Worm (Caenorhabditis elegans): ENCODE results near the gene srx-90.

The srx-90 gene

ce11 chrV:11539502-11539901 lies 41.4 kb upstream of the srx-90 start:
- TF ChIP-seq unc-62 (GFP tag; optimal IDR thresholded peaks at IDR 0.05 in 1 of 2) (peak in 1 of 2 experiments; percentile 97), unc-62 (tag; optimal IDR thresholded peaks at IDR 0.05) (no peak), nhr-41 (GFP tag; IDR thresholded peaks at IDR 0.05) (no peak), ceh-82 (tag; optimal IDR thresholded peaks at IDR 0.05) (no peak), skn-1 (tag; optimal IDR thresholded peaks at IDR 0.05) (peak; percentile 15), attf-4 (tag; optimal IDR thresholded peaks at IDR 0.05) (no peak)

DNA sequence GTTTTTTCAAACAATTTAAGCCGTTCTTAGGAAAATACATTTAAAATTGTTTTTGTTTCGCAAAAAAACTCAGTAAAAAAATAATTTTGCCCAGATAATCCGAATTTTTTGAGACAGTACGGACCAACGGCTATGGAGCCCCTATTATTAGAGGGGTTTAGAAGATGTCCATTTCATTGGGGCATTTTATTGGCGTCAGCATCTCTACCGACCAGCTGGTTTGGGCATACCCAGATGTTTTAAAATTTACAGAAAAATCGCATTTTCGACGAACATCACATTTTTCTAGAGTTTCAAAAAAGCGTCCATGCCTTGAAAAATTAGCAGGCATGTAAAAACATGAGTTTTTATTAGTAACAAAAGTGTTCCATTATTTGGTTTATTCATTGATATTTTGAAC lies 39.6 kb upstream of the srx-90 start:
- TF ChIP-seq dmd-6 (GFP tag; IDR thresholded peaks at IDR 0.05) (no peak), ztf-11 (tag; optimal IDR thresholded peaks at IDR 0.05) (no peak), daf-12 (tag; optimal IDR thresholded peaks at IDR 0.05) (no peak), T20F7.1 (GFP tag; optimal IDR thresholded peaks at IDR 0.05) (no peak), F37D6.2 (tag; optimal IDR thresholded peaks at IDR 0.05) (no peak), ZK546.5 (tag; optimal IDR thresholded peaks at IDR 0.05) (no peak), egl-27 (tag; optimal IDR thresholded peaks at IDR 0.05) (no peak), lin-15B (tag; optimal IDR thresholded peaks at IDR 0.05) (no peak), Y75B8A.6 (GFP tag; IDR thresholded peaks at IDR 0.05) (no peak), ZK337.2 (GFP tag; IDR thresholded peaks at IDR 0.05) (no peak), unc-62 (GFP tag; optimal IDR thresholded peaks at IDR 0.05 in 1 of 2) (no peak), unc-62 (tag; optimal IDR thresholded peaks at IDR 0.05) (no peak), aly-2 (tag; optimal IDR thresholded peaks at IDR 0.05) (no peak), mxl-2 (GFP tag; conservative IDR thresholded peaks at IDR 0.05) (no peak), tra-1 (GFP tag; IDR thresholded peaks at IDR 0.05) (0 out of 2 replicates have a peak, but pooled peaks have one; percentile 9), nhr-28 (tag; optimal IDR thresholded peaks at IDR 0.05) (no peak), dmd-8 (GFP tag; IDR thresholded peaks at IDR 0.05) (no peak), F26F4.8 (GFP tag; conservative IDR thresholded peaks at IDR 0.05) (no peak), fos-1 (tag; optimal IDR thresholded peaks at IDR 0.05) (no peak), lin-13 (GFP tag; optimal IDR thresholded peaks at IDR 0.05) (no peak), dve-1 (tag; optimal IDR thresholded peaks at IDR 0.05; ENCODE audit: insufficient read depth) (no peak), ceh-82 (tag; optimal IDR thresholded peaks at IDR 0.05) (no peak), R02D3.7 (tag; optimal IDR thresholded peaks at IDR 0.05) (no peak), nhr-41 (GFP tag; IDR thresholded peaks at IDR 0.05) (no peak), attf-4 (tag; optimal IDR thresholded peaks at IDR 0.05) (no peak), nhr-10 (tag; optimal IDR thresholded peaks at IDR 0.05) (no peak), arid-1 (GFP tag; conservative IDR thresholded peaks at IDR 0.05) (0 out of 2 replicates have a peak, but pooled peaks have one; percentile 39), lin-29 (GFP tag; IDR thresholded peaks at IDR 0.05) (no peak; the same call in 1 of the 2 replicates), zfp-3 (GFP tag; conservative IDR thresholded peaks at IDR 0.05) (no peak), ztf-7 (tag; optimal IDR thresholded peaks at IDR 0.05) (no peak), ceh-28 (tag; optimal IDR thresholded peaks at IDR 0.05) (no peak), snpc-1.2 (GFP tag; IDR thresholded peaks at IDR 0.05) (0 out of 2 replicates have a peak, but pooled peaks have one; percentile 6), daf-16 (GFP tag; optimal IDR thresholded peaks at IDR 0.05) (no peak), daf-16 (tag; optimal IDR thresholded peaks at IDR 0.05) (no peak), cey-2 (tag; optimal IDR thresholded peaks at IDR 0.05; ENCODE audit: borderline replicate concordance, insufficient read depth) (no peak), snpc-4 (tag; optimal IDR thresholded peaks at IDR 0.05) (no peak), hlh-11 (tag; optimal IDR thresholded peaks at IDR 0.05) (no peak), ceh-32 (tag; optimal IDR thresholded peaks at IDR 0.05; ENCODE audit: poor library complexity) (no peak), Y48G9A.11 (GFP tag; IDR thresholded peaks at IDR 0.05) (0 out of 2 replicates have a peak, but pooled peaks have one; percentile 35), zip-2 (tag; optimal IDR thresholded peaks at IDR 0.05) (no peak), spr-3 (GFP tag; optimal IDR thresholded peaks at IDR 0.05) (no peak), lin-39 (tag; optimal IDR thresholded peaks at IDR 0.05) (no peak), nhr-6 (tag; optimal IDR thresholded peaks at IDR 0.05) (no peak), T26A8.4 (GFP tag; IDR thresholded peaks at IDR 0.05) (no peak), sdz-12 (GFP tag; optimal IDR thresholded peaks at IDR 0.05) (no peak), daf-8 (GFP tag; IDR thresholded peaks at IDR 0.05) (no peak), unc-130 (GFP tag; optimal IDR thresholded peaks at IDR 0.05) (no peak), hif-1 (tag; optimal IDR thresholded peaks at IDR 0.05) (peak in 1 of 2 experiments; percentile 64), nhr-111 (GFP tag; optimal IDR thresholded peaks at IDR 0.05) (no peak)
